Worm (Caenorhabditis elegans): ENCODE measurements around the gene C33F10.12.

DNA sequence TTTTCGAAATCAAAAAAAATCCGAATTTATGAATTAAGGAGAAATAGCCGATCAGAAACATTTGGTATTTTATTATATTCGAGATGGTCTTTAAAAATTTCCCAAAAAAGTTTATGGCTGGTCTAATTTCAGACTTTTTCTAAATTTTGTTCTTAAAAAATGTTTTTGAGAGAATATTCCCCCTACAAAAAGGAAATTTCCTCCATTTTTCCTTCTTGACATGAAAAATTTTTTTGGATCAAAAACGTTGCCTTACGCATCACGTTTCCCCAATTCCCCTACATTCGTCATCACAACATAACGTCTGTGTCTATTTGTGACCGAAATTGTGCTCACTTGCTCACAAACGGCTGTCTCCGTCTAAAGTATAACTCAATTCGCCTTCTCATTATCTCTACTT is 44.2 kb downstream of the C33F10.12 start:
- TF ChIP-seq egl-27 (tag; optimal IDR thresholded peaks at IDR 0.05), result no peak
- TF ChIP-seq sea-2 (GFP tag; optimal IDR thresholded peaks at IDR 0.05), result no peak
- TF ChIP-seq ztf-11 (tag; optimal IDR thresholded peaks at IDR 0.05), result no peak
- TF ChIP-seq skn-1 (tag; optimal IDR thresholded peaks at IDR 0.05), result no peak
- no peak for TF ChIP-seq mml-1 (tag; optimal IDR thresholded peaks at IDR 0.05)
- TF ChIP-seq nhr-28 (tag; optimal IDR thresholded peaks at IDR 0.05), result no peak
- TF ChIP-seq ceh-28 (tag; optimal IDR thresholded peaks at IDR 0.05), result no peak
- TF ChIP-seq elt-3 (tag; optimal IDR thresholded peaks at IDR 0.05), result no peak
